Worm (Caenorhabditis elegans) whole organism, L1 larva: ENCODE measurements around the gene T10B5.4.

Experiments
- C04F5.9 ChIP-seq: sonication (generic microtip); optimal IDR thresholded peaks from 2 replicates; lab custom pipeline; 2016; ENCODE audit warnings: missing genetic modification characterization, missing compliant biosample characterization
- F16B12.6 ChIP-seq: fragments of 150-350 bp; optimal IDR thresholded peaks from 2 replicates; lab custom pipeline; 2014; ENCODE audit warnings: missing biosample characterization, missing genetic modification characterization
- Y116A8C.19 ChIP-seq: sonication (generic microtip); optimal IDR thresholded peaks from 2 replicates; lab custom pipeline; 2016; ENCODE audit warnings: missing compliant biosample characterization, missing genetic modification characterization, borderline replicate concordance
- aha-1 ChIP-seq: fragments of 150-350 bp; optimal IDR thresholded peaks from 2 replicates; lab custom pipeline; 2014; ENCODE audit warnings: missing biosample characterization, missing genetic modification characterization
- aly-2 ChIP-seq: fragments of 150-350 bp; optimal IDR thresholded peaks from 2 replicates; lab custom pipeline; 2014; ENCODE audit warnings: missing biosample characterization, missing genetic modification characterization
- ama-1 ChIP-seq: fragments of 150-350 bp; optimal IDR thresholded peaks from 2 replicates; lab custom pipeline; 2014
- ceh-8 ChIP-seq: fragments of 200-800 bp; sonication (Bioruptor generic); optimal IDR thresholded peaks from 2 replicates; lab custom pipeline; 2018; ENCODE audit warnings: mild to moderate bottlenecking, missing genetic modification characterization, moderate library complexity, missing compliant biosample characterization
- ceh-82 ChIP-seq, 3 experiments: fragments of 150-350 bp in 1 of 3; sonication (generic microtip) in 2 of 3; optimal IDR thresholded peaks; 2 replicates each; lab custom pipeline; 2014 to 2017; ENCODE audit warnings: missing biosample characterization in 3 of 3, missing genetic modification characterization in 3 of 3
- ceh-88 ChIP-seq: fragments of 200-800 bp; sonication (Bioruptor generic); IDR thresholded peaks from 2 replicates; pipeline ENCODE4 v1.3.6; 2022; ENCODE audit warnings: missing genetic modification characterization, missing compliant biosample characterization
- ceh-90 ChIP-seq: sonication (generic microtip); optimal IDR thresholded peaks from 2 replicates; lab custom pipeline; 2016; ENCODE audit warnings: missing genetic modification characterization, missing compliant biosample characterization
- ces-1 ChIP-seq: fragments of 150-350 bp; optimal IDR thresholded peaks from 2 replicates; lab custom pipeline; 2014; ENCODE audit warnings: missing biosample characterization, missing genetic modification reagents, missing genetic modification characterization
- dsc-1 ChIP-seq: sonication (generic microtip); optimal IDR thresholded peaks from 2 replicates; lab custom pipeline; 2016; ENCODE audit warnings: mild to moderate bottlenecking, missing genetic modification characterization, missing compliant biosample characterization
- efl-1 ChIP-seq, 4 experiments: fragments of 150-350 bp; optimal IDR thresholded peaks in 3 of 4; peaks in 1 of 4; 1 replicate in 1 of 4; 2 replicates in 3 of 4; lab custom pipeline; 2014; ENCODE audit warnings: missing biosample characterization in 2 of 4, missing genetic modification characterization in 2 of 4, missing genetic modification reagents in 2 of 4
- efl-3 ChIP-seq: fragments of 200-800 bp; sonication (Bioruptor generic); optimal IDR thresholded peaks from 2 replicates; lab custom pipeline; 2018; ENCODE audit warnings: mild to moderate bottlenecking, missing genetic modification characterization, missing compliant biosample characterization
- elt-2 ChIP-seq: sonication (generic microtip); optimal IDR thresholded peaks from 2 replicates; lab custom pipeline; 2016; ENCODE audit warnings: missing genetic modification characterization, mild to moderate bottlenecking, inconsistent platforms, missing compliant biosample characterization, missing genetic modification reagents
- elt-3 ChIP-seq, 6 experiments: fragments of 150-350 bp in 1 of 6; sonication (generic microtip); optimal IDR thresholded peaks; 2 replicates each; lab custom pipeline; 2017 to 2018; ENCODE audit warnings: missing biosample characterization in 6 of 6, missing genetic modification characterization in 6 of 6, inconsistent platforms in 1 of 6
- ets-5 ChIP-seq: fragments of 200-800 bp; sonication (Bioruptor generic); IDR thresholded peaks from 2 replicates; pipeline ENCODE4 v1.3.6; 2022; ENCODE audit warnings: missing genetic modification characterization, missing compliant biosample characterization
- fkh-10 ChIP-seq: sonication (generic microtip); optimal IDR thresholded peaks from 2 replicates; lab custom pipeline; 2017; ENCODE audit warnings: missing biosample characterization, missing genetic modification reagents, missing genetic modification characterization
- fkh-8 ChIP-seq: sonication (generic microtip); optimal IDR thresholded peaks from 2 replicates; lab custom pipeline; 2016; ENCODE audit warnings: mild to moderate bottlenecking, missing genetic modification characterization, missing compliant biosample characterization
- fos-1 ChIP-seq: fragments of 150-350 bp; optimal IDR thresholded peaks from 2 replicates; lab custom pipeline; 2014; ENCODE audit warnings: missing biosample characterization, missing genetic modification characterization
- grh-1 ChIP-seq: fragments of 200-800 bp; sonication (Bioruptor generic); IDR thresholded peaks from 2 replicates; pipeline ENCODE4 v1.3.6; 2022; ENCODE audit warnings: missing genetic modification reagents, missing genetic modification characterization, missing compliant biosample characterization
- hlh-17 ChIP-seq: fragments of 200-800 bp; sonication (Bioruptor generic); optimal IDR thresholded peaks from 2 replicates; lab custom pipeline; 2018; ENCODE audit warnings: missing genetic modification characterization, mild to moderate bottlenecking, missing compliant biosample characterization, moderate library complexity, borderline replicate concordance
- hpl-2 ChIP-seq: fragments of 150-350 bp; optimal IDR thresholded peaks from 2 replicates; lab custom pipeline; 2014; ENCODE audit warnings: missing biosample characterization, missing genetic modification reagents, missing genetic modification characterization
- irx-1 ChIP-seq: sonication (generic microtip); optimal IDR thresholded peaks from 2 replicates; lab custom pipeline; 2016; ENCODE audit warnings: missing genetic modification characterization, missing compliant biosample characterization
- jun-1 ChIP-seq: fragments of 150-350 bp; optimal IDR thresholded peaks from 2 replicates; lab custom pipeline; 2014; ENCODE audit warnings: missing biosample characterization, missing genetic modification reagents, missing genetic modification characterization
- lin-13 ChIP-seq: fragments of 150-350 bp; optimal IDR thresholded peaks from 2 replicates; lab custom pipeline; 2014; ENCODE audit warnings: missing biosample characterization, missing genetic modification reagents, missing genetic modification characterization
- lin-35 ChIP-seq, 2 experiments: fragments of 150-350 bp; optimal IDR thresholded peaks; 2 replicates each; lab custom pipeline; 2014; ENCODE audit warnings: missing biosample characterization in 2 of 2, missing genetic modification characterization in 2 of 2, missing genetic modification reagents in 2 of 2
- lin-39 ChIP-seq: fragments of 150-350 bp; optimal IDR thresholded peaks from 2 replicates; lab custom pipeline; 2014; ENCODE audit warnings: missing biosample characterization, missing genetic modification reagents, missing genetic modification characterization
- mab-9 ChIP-seq: fragments of 200-800 bp; sonication (Bioruptor generic); IDR thresholded peaks from 2 replicates; pipeline ENCODE4 v1.3.6; 2022; ENCODE audit warnings: missing genetic modification reagents, missing genetic modification characterization, missing compliant biosample characterization
- mdl-1 ChIP-seq, 2 experiments: fragments of 150-350 bp; optimal IDR thresholded peaks; 2 replicates each; lab custom pipeline; 2014 to 2017; ENCODE audit warnings: missing biosample characterization in 2 of 2, missing genetic modification characterization in 2 of 2, inconsistent platforms in 1 of 2
- nhr-237 ChIP-seq: fragments of 150-350 bp; optimal IDR thresholded peaks from 2 replicates; lab custom pipeline; 2014; ENCODE audit warnings: missing biosample characterization, missing genetic modification characterization
- nhr-28 ChIP-seq: fragments of 150-350 bp; optimal IDR thresholded peaks from 2 replicates; lab custom pipeline; 2014; ENCODE audit warnings: missing biosample characterization, missing genetic modification characterization
- nhr-76 ChIP-seq: sonication (generic microtip); optimal IDR thresholded peaks from 2 replicates; lab custom pipeline; 2017; ENCODE audit warnings: missing biosample characterization, missing genetic modification characterization
- nhr-77 ChIP-seq: fragments of 150-350 bp; optimal IDR thresholded peaks from 2 replicates; lab custom pipeline; 2014; ENCODE audit warnings: missing biosample characterization, missing genetic modification characterization
- pax-3 ChIP-seq: fragments of 200-800 bp; sonication (Bioruptor generic); optimal IDR thresholded peaks from 2 replicates; lab custom pipeline; 2018; ENCODE audit warnings: mild to moderate bottlenecking, missing genetic modification characterization, moderate library complexity, missing compliant biosample characterization
- pqm-1 ChIP-seq: sonication (generic microtip); optimal IDR thresholded peaks from 3 replicates; lab custom pipeline; 2017; ENCODE audit warnings: missing biosample characterization, missing genetic modification characterization
- rnt-1 ChIP-seq: sonication (generic microtip); optimal IDR thresholded peaks from 2 replicates; lab custom pipeline; 2016; ENCODE audit warnings: mild to moderate bottlenecking, missing genetic modification characterization, moderate library complexity, missing compliant biosample characterization
- skn-1 ChIP-seq: fragments of 150-350 bp; optimal IDR thresholded peaks from 2 replicates; lab custom pipeline; 2014; ENCODE audit warnings: missing biosample characterization, missing genetic modification characterization
- snpc-4 ChIP-seq: fragments of 150-350 bp; optimal IDR thresholded peaks from 2 replicates; lab custom pipeline; 2014; ENCODE audit warnings: missing biosample characterization, missing genetic modification characterization
- sox-4 ChIP-seq: sonication (generic microtip); optimal IDR thresholded peaks from 2 replicates; lab custom pipeline; 2016; ENCODE audit warnings: missing genetic modification characterization, missing compliant biosample characterization
- sptf-1 ChIP-seq: fragments of 150-350 bp; optimal IDR thresholded peaks from 2 replicates; lab custom pipeline; 2014; ENCODE audit warnings: missing biosample characterization, missing genetic modification characterization
- sup-37 ChIP-seq: fragments of 200-800 bp; sonication (Bioruptor generic); optimal IDR thresholded peaks from 2 replicates; lab custom pipeline; 2018; ENCODE audit warnings: mild to moderate bottlenecking, missing genetic modification characterization, missing compliant biosample characterization
- tlp-1 ChIP-seq: fragments of 150-350 bp; optimal IDR thresholded peaks from 2 replicates; lab custom pipeline; 2014; ENCODE audit warnings: missing biosample characterization, missing genetic modification characterization
- unc-130 ChIP-seq: fragments of 150-350 bp; optimal IDR thresholded peaks from 2 replicates; lab custom pipeline; 2017; ENCODE audit warnings: missing biosample characterization, missing genetic modification characterization, inconsistent platforms
- unc-30 ChIP-seq: sonication (generic microtip); optimal IDR thresholded peaks from 2 replicates; lab custom pipeline; 2017; ENCODE audit warnings: missing biosample characterization, missing genetic modification characterization
- unc-62 ChIP-seq: fragments of 150-350 bp; optimal IDR thresholded peaks from 2 replicates; lab custom pipeline; 2014; ENCODE audit warnings: missing biosample characterization, missing genetic modification reagents, missing genetic modification characterization
- vab-15 ChIP-seq: sonication (generic microtip); optimal IDR thresholded peaks from 2 replicates; lab custom pipeline; 2017; ENCODE audit warnings: missing genotype, mild to moderate bottlenecking, missing genetic modification characterization, missing compliant biosample characterization
- xbp-1 ChIP-seq: sonication (generic microtip); optimal IDR thresholded peaks from 2 replicates; lab custom pipeline; 2016; ENCODE audit warnings: missing genetic modification characterization, missing compliant biosample characterization
- zag-1 ChIP-seq: fragments of 150-350 bp; optimal IDR thresholded peaks from 2 replicates; lab custom pipeline; 2014; ENCODE audit warnings: missing biosample characterization, missing genetic modification characterization
- zip-4 ChIP-seq: fragments of 200-800 bp; sonication (Bioruptor generic); optimal IDR thresholded peaks from 2 replicates; lab custom pipeline; 2018; ENCODE audit warnings: mild to moderate bottlenecking, missing genetic modification characterization, moderate library complexity, missing compliant biosample characterization
- ztf-4 ChIP-seq: fragments of 150-350 bp; optimal IDR thresholded peaks from 2 replicates; lab custom pipeline; 2014; ENCODE audit warnings: missing biosample characterization, missing genetic modification characterization

T10B5.4 gene

DNA sequence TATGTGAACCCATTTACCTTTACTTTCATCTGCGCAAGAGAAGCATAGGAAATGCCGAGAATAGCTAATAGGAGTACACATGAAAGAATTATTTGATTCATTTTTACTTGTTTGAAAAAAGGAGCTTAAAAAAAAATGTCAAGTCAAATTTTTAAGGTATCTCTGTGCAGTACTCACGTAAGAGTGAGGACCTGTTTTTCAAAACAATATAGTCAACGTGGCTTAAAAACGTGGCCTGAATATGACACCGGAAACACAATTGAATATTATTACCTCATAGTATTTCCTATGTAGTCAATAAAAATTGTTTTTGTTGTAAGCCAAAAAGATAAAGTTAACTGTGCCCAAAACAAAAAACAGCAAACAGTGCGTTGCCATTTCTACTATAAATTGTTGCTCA lies 48.5 kb upstream of the T10B5.4 start, which contains the start of gene Y32G9A.12:
Gene Y32G9A.12 (minus strand): TSS at position 101 of the 400 bp plus-strand sequence.
- TF ChIP-seq ceh-82 (tag; optimal IDR thresholded peaks at IDR 0.05; lab: Kevin White, UChicago), result no peak
- no peak for TF ChIP-seq C04F5.9 (tag; lab: Kevin White, UChicago)
- no peak for TF ChIP-seq unc-62 (GFP tag; lab: Kevin White, UChicago)
- TF ChIP-seq fkh-10 (GFP tag; lab: Kevin White, UChicago), result no peak
- no peak for TF ChIP-seq zag-1 (tag; lab: Kevin White, UChicago)
- TF ChIP-seq rnt-1 (tag; lab: Kevin White, UChicago), result no peak
- TF ChIP-seq aly-2, result no peak
- no peak for TF ChIP-seq efl-3 (GFP tag; lab: Kevin White, UChicago)
- no peak for TF ChIP-seq aha-1
- TF ChIP-seq F16B12.6 (tag; lab: Kevin White, UChicago), result no peak
- no peak for TF ChIP-seq ceh-90 (tag; lab: Kevin White, UChicago)
- no peak for TF ChIP-seq fkh-8

ce11 chrV:1918030-1918559 lies 46.5 kb upstream of the T10B5.4 start, which contains the start of gene Y32G9A.2:
TSS of gene Y32G9A.2 (plus strand) at chrV:1918509.
- no peak for TF ChIP-seq aly-2
- no peak for TF ChIP-seq unc-30 (tag; lab: Kevin White, UChicago)
- no peak for TF ChIP-seq Y116A8C.19 (tag; lab: Kevin White, UChicago)
- TF ChIP-seq elt-2 (tag; lab: Kevin White, UChicago), result no peak
- no peak for TF ChIP-seq fos-1
- TF ChIP-seq efl-1 (optimal IDR thresholded peaks at IDR 0.05; lab: Kevin White, UChicago), result peak; percentile 62 to 64
- peak; percentile 59 to 94 for TF ChIP-seq efl-1 (GFP tag; optimal IDR thresholded peaks at IDR 0.05 in 1 of 2; lab: Kevin White, UChicago)
- TF ChIP-seq ceh-90 (tag; lab: Kevin White, UChicago), result no peak
- no peak for TF ChIP-seq ceh-88 (GFP tag; lab: Robert Waterston, UW)
- TF ChIP-seq pax-3 (tag; lab: Kevin White, UChicago), result no peak
- peak; percentile 51 to 78 for TF ChIP-seq lin-35 (GFP tag; optimal IDR thresholded peaks at IDR 0.05; lab: Kevin White, UChicago)
- peak; percentile 16 for TF ChIP-seq nhr-77 (tag; lab: Kevin White, UChicago)
- no peak for TF ChIP-seq sptf-1 (tag; lab: Kevin White, UChicago)
- TF ChIP-seq nhr-237 (tag; lab: Kevin White, UChicago), result no peak
- TF ChIP-seq sup-37 (GFP tag; lab: Kevin White, UChicago), result no peak
- no peak for TF ChIP-seq grh-1 (GFP tag; lab: Robert Waterston, UW)
- TF ChIP-seq nhr-76 (tag; lab: Kevin White, UChicago), result no peak
- TF ChIP-seq C04F5.9 (tag; lab: Kevin White, UChicago), result no peak
- TF ChIP-seq nhr-28, result no peak
- no peak for TF ChIP-seq fkh-8
- peak; percentile 35 for TF ChIP-seq lin-13 (GFP tag; lab: Kevin White, UChicago)
- peak; percentile 20 for TF ChIP-seq dsc-1
- no peak for TF ChIP-seq mab-9 (GFP tag; lab: Robert Waterston, UW)
- no peak for TF ChIP-seq ets-5 (GFP tag; lab: Robert Waterston, UW)
- no peak for TF ChIP-seq unc-130
- TF ChIP-seq ceh-8 (GFP tag; lab: Kevin White, UChicago), result no peak
- no peak for TF ChIP-seq ztf-4 (tag; lab: Kevin White, UChicago)
- TF ChIP-seq ces-1 (GFP tag; lab: Kevin White, UChicago), result no peak
- no peak for TF ChIP-seq lin-39 (tag; lab: Kevin White, UChicago)
- TF ChIP-seq ama-1 (lab: Kevin White, UChicago), result no peak
- no peak for TF ChIP-seq unc-62 (GFP tag; lab: Kevin White, UChicago)
- TF ChIP-seq hpl-2 (GFP tag; lab: Kevin White, UChicago), result no peak
- TF ChIP-seq irx-1 (tag; lab: Kevin White, UChicago), result no peak
- TF ChIP-seq rnt-1 (tag; lab: Kevin White, UChicago), result peak; percentile 45
- TF ChIP-seq elt-3 (tag; optimal IDR thresholded peaks at IDR 0.05; lab: Kevin White, UChicago), result no peak
- TF ChIP-seq pqm-1 (tag; lab: Kevin White, UChicago), result no peak
- no peak for TF ChIP-seq hlh-17 (GFP tag; lab: Kevin White, UChicago)
- TF ChIP-seq mdl-1 (tag; optimal IDR thresholded peaks at IDR 0.05; lab: Kevin White, UChicago), result no peak
- no peak for TF ChIP-seq tlp-1 (tag; lab: Kevin White, UChicago)
- TF ChIP-seq xbp-1, result peak; percentile 1
- TF ChIP-seq skn-1, result peak; percentile 43
- TF ChIP-seq zag-1 (tag; lab: Kevin White, UChicago), result no peak
- TF ChIP-seq vab-15 (tag; lab: Kevin White, UChicago), result no peak
- TF ChIP-seq snpc-4, result no peak
- TF ChIP-seq zip-4 (GFP tag; lab: Kevin White, UChicago), result no peak
- no peak for TF ChIP-seq sox-4
- no peak for TF ChIP-seq jun-1 (tag; lab: Kevin White, UChicago)
